Worm (Caenorhabditis elegans) whole organism, L4/young adult: ENCODE results near the gene F55G7.1.

ENCODE experiments used
- W03F9.2 ChIP-seq: fragments of 150-350 bp; optimal IDR thresholded peaks from 2 replicates; lab custom pipeline; 2014; ENCODE audit warnings: missing biosample characterization, missing genetic modification characterization
- dao-5 ChIP-seq: sonication (generic microtip); optimal IDR thresholded peaks from 2 replicates; lab custom pipeline; 2016; ENCODE audit warnings: missing genotype, missing genetic modification characterization, moderate library complexity, missing compliant biosample characterization
- him-1 ChIP-seq: sonication (generic microtip); optimal IDR thresholded peaks from 2 replicates; lab custom pipeline; 2016; ENCODE audit warnings: missing genotype, missing genetic modification reagents, missing genetic modification characterization, missing compliant biosample characterization

ce11 chrX:11898040-11898439 is 26.2 kb upstream of the F55G7.1 start, which contains the start of gene Y62H9A.9:
- TF ChIP-seq him-1 (tag; lab: Kevin White, UChicago) (no peak), dao-5 (tag; lab: Kevin White, UChicago) (no peak), W03F9.2 (tag; lab: Kevin White, UChicago) (no peak)
